Worm (Caenorhabditis elegans): Measurements from ENCODE around the gene stdh-3.

- TF ChIP-seq ama-1 (optimal IDR thresholded peaks at IDR 0.05) (no peak), ama-1 (GFP tag; optimal IDR thresholded peaks at IDR 0.05) (no peak), cebp-2 (GFP tag; IDR thresholded peaks at IDR 0.05) (no peak), gei-17 (GFP tag; optimal IDR thresholded peaks at IDR 0.05) (no peak)
Observed at ce11 chrV:13942082-13942481, 37.7 kb downstream of the stdh-3 start, which contains the start of gene dpr-1.
